Fruit fly (Drosophila melanogaster): ENCODE results near the gene CG34167.

The CG34167 gene

DNA sequence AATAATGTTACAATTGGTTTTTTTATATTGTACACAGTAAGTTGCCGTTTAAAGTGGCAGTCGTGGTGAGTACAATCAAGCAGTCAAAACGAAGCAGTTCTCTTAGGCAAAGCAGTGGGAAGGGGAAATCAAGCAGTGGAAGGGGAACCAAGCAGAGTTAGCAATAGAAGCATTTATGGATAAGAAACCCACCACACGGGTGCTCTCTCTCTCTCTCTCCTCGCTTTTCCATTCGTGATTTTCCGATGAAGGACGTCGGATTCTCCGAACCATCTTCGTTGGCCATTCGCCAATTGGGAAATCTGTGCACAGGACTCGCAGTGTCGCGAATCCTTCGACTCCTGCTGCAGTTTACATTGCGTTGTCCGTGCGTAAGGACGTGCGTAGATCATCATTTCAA, 46.2 kb upstream of the CG34167 start, which contains the start of gene beat-Ia (continued):
- TF ChIP-seq fu2 (GFP tag; optimal IDR thresholded peaks at IDR 0.05): no peak
- TF ChIP-seq BtbVII (GFP tag; optimal IDR thresholded peaks at IDR 0.05): no peak
- no peak for TF ChIP-seq E2f2 (GFP tag; IDR thresholded peaks at IDR 0.05)
- TF ChIP-seq ham (GFP tag; IDR thresholded peaks at IDR 0.05): no peak
- no peak for TF ChIP-seq NK7.1 (GFP tag; optimal IDR thresholded peaks at IDR 0.05)
- TF ChIP-seq az2 (GFP tag; optimal IDR thresholded peaks at IDR 0.05): no peak
- 0 out of 2 replicates have a peak, but pooled peaks have one; percentile 9 for TF ChIP-seq CG10959 (GFP tag; IDR thresholded peaks at IDR 0.05)
- TF ChIP-seq CG17385 (GFP tag; optimal IDR thresholded peaks at IDR 0.05): no peak
- no peak for TF ChIP-seq CG30403 (GFP tag; optimal IDR thresholded peaks at IDR 0.05)
- no peak for TF ChIP-seq NFAT (GFP tag; IDR thresholded peaks at IDR 0.05)
- peak; percentile 99 for TF ChIP-seq stwl (tag; optimal IDR thresholded peaks at IDR 0.05)
- no peak for TF ChIP-seq eyg (GFP tag; optimal IDR thresholded peaks at IDR 0.05)
- TF ChIP-seq pnt (GFP tag; optimal IDR thresholded peaks at IDR 0.05): no peak
- TF ChIP-seq CG10565 (GFP tag; optimal IDR thresholded peaks at IDR 0.05): no peak
- TF ChIP-seq CG11504 (tag; optimal IDR thresholded peaks at IDR 0.05): peak; percentile 48
- TF ChIP-seq CG11723 (GFP tag; optimal IDR thresholded peaks at IDR 0.05): no peak
- peak; percentile 75 for TF ChIP-seq scrt (GFP tag; optimal IDR thresholded peaks at IDR 0.05)
- peak; percentile 98 for TF ChIP-seq Deaf1 (tag; optimal IDR thresholded peaks at IDR 0.05)
- TF ChIP-seq CG6683 (GFP tag; optimal IDR thresholded peaks at IDR 0.05): no peak
- peak; percentile 10; the same call in 1 of the 3 replicates for TF ChIP-seq CG14860 (GFP tag; IDR thresholded peaks at IDR 0.05; ENCODE audit: partially characterized antibody)
- TF ChIP-seq bcd (GFP tag; optimal IDR thresholded peaks at IDR 0.05): no peak
- no peak for TF ChIP-seq stc (GFP tag; IDR thresholded peaks at IDR 0.05)
- no peak for TF ChIP-seq disco-r (GFP tag; optimal IDR thresholded peaks at IDR 0.05)
- no peak for TF ChIP-seq CG7372 (GFP tag; IDR thresholded peaks at IDR 0.05)
- TF ChIP-seq rib (GFP tag; IDR thresholded peaks at IDR 0.05): no peak
- no peak for TF ChIP-seq fd96Cb (tag; optimal IDR thresholded peaks at IDR 0.05)
- TF ChIP-seq CG6791 (GFP tag; IDR thresholded peaks at IDR 0.05; ENCODE audit: partially characterized antibody): peak; percentile 77
- no peak for TF ChIP-seq cwo (GFP tag; optimal IDR thresholded peaks at IDR 0.05)
- TF ChIP-seq emc (GFP tag; optimal IDR thresholded peaks at IDR 0.05): no peak
- TF ChIP-seq CG8089 (GFP tag; optimal IDR thresholded peaks at IDR 0.05): no peak
- TF ChIP-seq CG18619 (GFP tag; optimal IDR thresholded peaks at IDR 0.05): no peak
- no peak for TF ChIP-seq NC2α (GFP tag; optimal IDR thresholded peaks at IDR 0.05)
- no peak for TF ChIP-seq CG11085 (GFP tag; IDR thresholded peaks at IDR 0.05)
- no peak for TF ChIP-seq ash1 (GFP tag; optimal IDR thresholded peaks at IDR 0.05)
- TF ChIP-seq pros (GFP tag; optimal IDR thresholded peaks at IDR 0.05): no peak
- TF ChIP-seq HLH4C (GFP tag; IDR thresholded peaks at IDR 0.05; ENCODE audit: partially characterized antibody): peak; percentile 28; the same call in 1 of the 3 replicates
- no peak for TF ChIP-seq Fer3 (tag; optimal IDR thresholded peaks at IDR 0.05)
- TF ChIP-seq Pdp1 (GFP tag; optimal IDR thresholded peaks at IDR 0.05): no peak
- no peak for TF ChIP-seq Hsf (GFP tag; optimal IDR thresholded peaks at IDR 0.05)
- no peak for TF ChIP-seq ro (GFP tag; IDR thresholded peaks at IDR 0.05)
- TF ChIP-seq CG1647 (GFP tag; optimal IDR thresholded peaks at IDR 0.05): no peak
- peak; percentile 22 for TF ChIP-seq Abd-B (GFP tag; optimal IDR thresholded peaks at IDR 0.05)
- no peak for TF ChIP-seq HLH54F (GFP tag; optimal IDR thresholded peaks at IDR 0.05)
- TF ChIP-seq ttk (GFP tag; IDR thresholded peaks at IDR 0.05): no peak
- TF ChIP-seq mam (GFP tag; optimal IDR thresholded peaks at IDR 0.05): no peak
- 0 out of 3 replicates have a peak, but pooled peaks have one; percentile 34 for TF ChIP-seq zen2 (GFP tag; IDR thresholded peaks at IDR 0.05; ENCODE audit: partially characterized antibody)
- TF ChIP-seq CG13123 (GFP tag; optimal IDR thresholded peaks at IDR 0.05): no peak
- TF ChIP-seq trem (tag; optimal IDR thresholded peaks at IDR 0.05): no peak
- TF ChIP-seq CG9932 (GFP tag; IDR thresholded peaks at IDR 0.05): no peak
- no peak for TF ChIP-seq gsb-n (tag; optimal IDR thresholded peaks at IDR 0.05)
- no peak for TF ChIP-seq CG3407 (GFP tag; optimal IDR thresholded peaks at IDR 0.05)
